Worm (Caenorhabditis elegans): ENCODE data around the gene fbxb-71.

- TF ChIP-seq nhr-77 (tag; optimal IDR thresholded peaks at IDR 0.05) (no peak), egl-27 (tag; optimal IDR thresholded peaks at IDR 0.05) (no peak), pqm-1 (tag; optimal IDR thresholded peaks at IDR 0.05) (no peak), nhr-76 (tag; optimal IDR thresholded peaks at IDR 0.05) (no peak), nhr-23 (tag; optimal IDR thresholded peaks at IDR 0.05) (no peak), lin-39 (tag; optimal IDR thresholded peaks at IDR 0.05) (no peak), snpc-4 (tag; optimal IDR thresholded peaks at IDR 0.05) (no peak), tbx-2 (tag; optimal IDR thresholded peaks at IDR 0.05) (no peak), elt-3 (tag; optimal IDR thresholded peaks at IDR 0.05) (no peak), elt-2 (tag; optimal IDR thresholded peaks at IDR 0.05) (no peak), fkh-10 (GFP tag; optimal IDR thresholded peaks at IDR 0.05) (no peak), ama-1 (optimal IDR thresholded peaks at IDR 0.05) (no peak), ZK546.5 (tag; optimal IDR thresholded peaks at IDR 0.05) (no peak), elt-1 (tag; optimal IDR thresholded peaks at IDR 0.05) (no peak)
These were observed 39.1 kb downstream of the fbxb-71 start, which contains the start of gene F11D5.5 for ce11 chrX:3301770-3302169.
